Worm (Caenorhabditis elegans): ENCODE measurements around the gene spig-1.

ce11 chrV:7087340-7087739 is 35.8 kb downstream of the spig-1 start:
- no peak for TF ChIP-seq unc-55 (GFP tag; optimal IDR thresholded peaks at IDR 0.05)
- no peak for TF ChIP-seq unc-3 (GFP tag; conservative IDR thresholded peaks at IDR 0.05)
- TF ChIP-seq unc-3 (tag; optimal IDR thresholded peaks at IDR 0.05): no peak
- no peak for TF ChIP-seq hlh-8 (tag; optimal IDR thresholded peaks at IDR 0.05)
- TF ChIP-seq nfya-1 (tag; optimal IDR thresholded peaks at IDR 0.05): no peak
- no peak for TF ChIP-seq ets-4 (tag; optimal IDR thresholded peaks at IDR 0.05)
- TF ChIP-seq pqm-1 (tag; optimal IDR thresholded peaks at IDR 0.05): no peak
- no peak for TF ChIP-seq madf-2 (tag; optimal IDR thresholded peaks at IDR 0.05)
- TF ChIP-seq elt-2 (tag; optimal IDR thresholded peaks at IDR 0.05): no peak

All from whole organism, late embryonic.